Worm (Caenorhabditis elegans): ENCODE results near the gene F54F7.14.

ce11 chrX:11843363-11843762 lies 7.3 kb upstream of the F54F7.14 start, which contains the start of gene F54F7.2:
- TF ChIP-seq ceh-30 (tag; optimal IDR thresholded peaks at IDR 0.05) (no peak), pqm-1 (tag; optimal IDR thresholded peaks at IDR 0.05) (no peak), dve-1 (tag; optimal IDR thresholded peaks at IDR 0.05) (no peak), fkh-10 (GFP tag; optimal IDR thresholded peaks at IDR 0.05) (no peak), ets-4 (tag; optimal IDR thresholded peaks at IDR 0.05) (no peak), ama-1 (optimal IDR thresholded peaks at IDR 0.05) (no peak), F13H6.1 (tag; optimal IDR thresholded peaks at IDR 0.05) (no peak), pha-4 (tag; optimal IDR thresholded peaks at IDR 0.05) (no peak), odd-2 (tag; optimal IDR thresholded peaks at IDR 0.05) (no peak), ceh-14 (tag; optimal IDR thresholded peaks at IDR 0.05) (no peak), dmd-4 (tag; optimal IDR thresholded peaks at IDR 0.05; ENCODE audit: borderline replicate concordance) (no peak), nfya-1 (tag; optimal IDR thresholded peaks at IDR 0.05) (no peak)
